Fruit fly (Drosophila melanogaster) whole organism, adult: Measurements from ENCODE around the gene CG43332.

Experiments used
- CG11617 ChIP-seq: fragments of 200-800 bp; sonication (Bioruptor generic); optimal IDR thresholded peaks from 2 replicates; lab custom pipeline; 2017; ENCODE audit warnings: mild to moderate bottlenecking, missing biosample characterization, missing genetic modification reagents, missing genetic modification characterization
- kay ChIP-seq: fragments of 200-800 bp; sonication (Bioruptor generic); peaks from one replicate; lab custom pipeline; 2016; ENCODE audit warnings: missing biosample characterization, missing genetic modification characterization, borderline replicate concordance
- tj ChIP-seq: fragments of 200-800 bp; sonication (Bioruptor generic); optimal IDR thresholded peaks from 3 replicates; lab custom pipeline; 2017; ENCODE audit warnings: missing biosample characterization, mild to moderate bottlenecking, missing genetic modification characterization, moderate library complexity

DNA sequence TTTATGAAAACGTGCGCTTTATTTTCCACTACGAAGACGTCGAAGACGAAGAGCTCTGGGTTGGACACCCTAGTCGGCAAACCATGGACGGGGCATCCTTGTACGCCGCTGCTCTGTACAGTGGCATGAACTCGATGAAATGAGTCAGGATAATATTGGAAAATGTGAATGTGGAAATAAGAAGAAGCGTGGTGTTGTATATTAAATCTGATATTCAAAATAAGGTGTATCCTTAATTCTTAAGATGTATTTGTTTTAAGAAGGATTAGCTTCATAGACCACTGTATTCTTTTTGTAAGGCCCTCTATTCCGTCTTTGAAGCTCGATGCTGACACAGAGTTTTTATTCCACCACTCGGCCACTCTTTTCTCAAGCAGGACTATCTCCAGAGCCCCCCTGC lies 21.8 kb downstream of the CG43332 start:
- TF ChIP-seq CG11617 (GFP tag; lab: Kevin White, UChicago): no peak
- TF ChIP-seq kay (GFP tag; lab: Kevin White, UChicago): no peak
- no peak for TF ChIP-seq tj (GFP tag; lab: Kevin White, UChicago)
